Fruit fly (Drosophila melanogaster): Measurements from ENCODE around the gene mtTFB2.

- TF ChIP-seq CG8478 (optimal IDR thresholded peaks at IDR 0.05): no peak
- no peak for TF ChIP-seq CTCF (optimal IDR thresholded peaks at IDR 0.05)
Observed at dm6 chr3R:10080699-10081098, 35.3 kb downstream of the mtTFB2 start.
